Fruit fly (Drosophila melanogaster): ENCODE measurements around the gene CG34241.
A peak's percentile ranks its signal among the peaks of the same experiment; 100 is the strongest.

The CG34241 gene

dm6 chr3L:12090898-12091685, 36.7 kb upstream of the CG34241 start (continued):
- TF ChIP-seq klu (GFP tag; IDR thresholded peaks at IDR 0.05), result peak; percentile 63; the same call in 1 of the 2 replicates
- TF ChIP-seq eve (GFP tag; optimal IDR thresholded peaks at IDR 0.05), result peak in 1 of 2 experiments; percentile 15
- TF ChIP-seq CG9727 (GFP tag; optimal IDR thresholded peaks at IDR 0.05), result peak; percentile 57
- peak; percentile 71 for TF ChIP-seq CG18599 (GFP tag; optimal IDR thresholded peaks at IDR 0.05)
- TF ChIP-seq CG7963 (GFP tag; IDR thresholded peaks at IDR 0.05; ENCODE audit: partially characterized antibody), result no peak
- no peak for TF ChIP-seq yki (optimal IDR thresholded peaks at IDR 0.05)
- TF ChIP-seq nmo (GFP tag; optimal IDR thresholded peaks at IDR 0.05), result peak; percentile 59
- TF ChIP-seq sug (tag; optimal IDR thresholded peaks at IDR 0.05), result peak; percentile 74
- peak; percentile 16 for TF ChIP-seq cwo (GFP tag; optimal IDR thresholded peaks at IDR 0.05)
- no peak for TF ChIP-seq z (GFP tag; IDR thresholded peaks at IDR 0.05)
- TF ChIP-seq CG30403 (GFP tag; optimal IDR thresholded peaks at IDR 0.05), result peak; percentile 68
- TF ChIP-seq CG30020 (tag; optimal IDR thresholded peaks at IDR 0.05), result no peak
- TF ChIP-seq CG4404 (GFP tag; IDR thresholded peaks at IDR 0.05), result 0 out of 2 replicates have a peak, but pooled peaks have one; percentile 55
- no peak for TF ChIP-seq p53 (GFP tag; optimal IDR thresholded peaks at IDR 0.05)
- TF ChIP-seq crp (GFP tag; optimal IDR thresholded peaks at IDR 0.05), result no peak
- no peak for TF ChIP-seq CG15601 (tag; optimal IDR thresholded peaks at IDR 0.05)
- peak; percentile 68 for TF ChIP-seq CG13296 (GFP tag; optimal IDR thresholded peaks at IDR 0.05)
- peak; percentile 69 for TF ChIP-seq Aef1 (GFP tag; IDR thresholded peaks at IDR 0.05)
- TF ChIP-seq CG12104 (GFP tag; optimal IDR thresholded peaks at IDR 0.05), result peak; percentile 9
- peak; percentile 50 for TF ChIP-seq CG17359 (tag; optimal IDR thresholded peaks at IDR 0.05)
- no peak for TF ChIP-seq gt (GFP tag; IDR thresholded peaks at IDR 0.05)
- TF ChIP-seq Dll (GFP tag; IDR thresholded peaks at IDR 0.05; ENCODE audit: partially characterized antibody), result no peak
- TF ChIP-seq CG31224 (GFP tag; IDR thresholded peaks at IDR 0.05), result peak; percentile 52
- TF ChIP-seq ewg (GFP tag; optimal IDR thresholded peaks at IDR 0.05), result peak; percentile 13
- no peak for TF ChIP-seq CG2202 (tag; optimal IDR thresholded peaks at IDR 0.05)
- no peak for TF ChIP-seq zen (tag; optimal IDR thresholded peaks at IDR 0.05)
- peak; percentile 69; the same call in 2 of the 3 replicates for TF ChIP-seq CG11456 (GFP tag; IDR thresholded peaks at IDR 0.05)
- no peak for TF ChIP-seq CG8944 (GFP tag; optimal IDR thresholded peaks at IDR 0.05)
- peak; percentile 66 for TF ChIP-seq Taf1 (GFP tag; IDR thresholded peaks at IDR 0.05)
- TF ChIP-seq Nf-YB (GFP tag; optimal IDR thresholded peaks at IDR 0.05), result peak; percentile 24
- TF ChIP-seq CG9932 (GFP tag; IDR thresholded peaks at IDR 0.05), result peak; percentile 82
- no peak for TF ChIP-seq Kr (GFP tag; optimal IDR thresholded peaks at IDR 0.05)
- TF ChIP-seq CG14710 (tag; optimal IDR thresholded peaks at IDR 0.05), result no peak
- peak; percentile 55; the same call in 1 of the 3 replicates for TF ChIP-seq Dbx (GFP tag; IDR thresholded peaks at IDR 0.05)
- no peak; the same call in 1 of the 2 replicates for TF ChIP-seq peb (GFP tag; IDR thresholded peaks at IDR 0.05)
- peak; percentile 68 for TF ChIP-seq Sox100B (GFP tag; optimal IDR thresholded peaks at IDR 0.05)
- TF ChIP-seq CG43689 (GFP tag; IDR thresholded peaks at IDR 0.05), result peak; percentile 46; the same call in 1 of the 2 replicates
- peak; percentile 56; the same call in 1 of the 2 replicates for TF ChIP-seq vvl (GFP tag; IDR thresholded peaks at IDR 0.05)
- peak; percentile 62 for TF ChIP-seq Abd-B (GFP tag; optimal IDR thresholded peaks at IDR 0.05)
- no peak for TF ChIP-seq NC2α (GFP tag; optimal IDR thresholded peaks at IDR 0.05)
- no peak for TF ChIP-seq CG4617 (GFP tag; optimal IDR thresholded peaks at IDR 0.05; ENCODE audit: borderline replicate concordance)
- 0 out of 3 replicates have a peak, but pooled peaks have one; percentile 38 for TF ChIP-seq ci (GFP tag; IDR thresholded peaks at IDR 0.05)
- no peak for TF ChIP-seq zen2 (GFP tag; IDR thresholded peaks at IDR 0.05; ENCODE audit: partially characterized antibody)
- TF ChIP-seq caup (GFP tag; optimal IDR thresholded peaks at IDR 0.05; ENCODE audit: severe bottlenecking), result peak; percentile 31
- TF ChIP-seq CG10979 (tag; optimal IDR thresholded peaks at IDR 0.05), result peak; percentile 15
- TF ChIP-seq Doc2 (GFP tag; IDR thresholded peaks at IDR 0.05), result no peak
- no peak for TF ChIP-seq CG4360 (GFP tag; IDR thresholded peaks at IDR 0.05)
- TF ChIP-seq ro (GFP tag; IDR thresholded peaks at IDR 0.05), result no peak
- TF ChIP-seq aop (GFP tag; IDR thresholded peaks at IDR 0.05), result peak; percentile 38; the same call in 1 of the 2 replicates
